Worm (Caenorhabditis elegans): ENCODE results near the gene T21C9.6.

T21C9.6 gene

ce11 chrV:10592479-10592878, 10.8 kb downstream of the T21C9.6 start, which contains the start of gene T21C9.9:
TSS of gene T21C9.9 (minus strand) at chrV:10592579.
- TF ChIP-seq ama-1 (optimal IDR thresholded peaks at IDR 0.05) = no peak
- no peak for TF ChIP-seq B0310.2 (tag; optimal IDR thresholded peaks at IDR 0.05)
- TF ChIP-seq ets-7 (tag; optimal IDR thresholded peaks at IDR 0.05) = no peak
- no peak for TF ChIP-seq tbx-37 (GFP tag; conservative IDR thresholded peaks at IDR 0.05)
- TF ChIP-seq F13C5.2 (tag; optimal IDR thresholded peaks at IDR 0.05) = no peak
- TF ChIP-seq hmbx-1 (tag; optimal IDR thresholded peaks at IDR 0.05) = no peak
- TF ChIP-seq flt-1 (GFP tag; IDR thresholded peaks at IDR 0.05) = no peak
- no peak for TF ChIP-seq hmg-4 (GFP tag; optimal IDR thresholded peaks at IDR 0.05)
- TF ChIP-seq scrt-1 (GFP tag; IDR thresholded peaks at IDR 0.05) = no peak
- TF ChIP-seq aly-1 (tag; optimal IDR thresholded peaks at IDR 0.05) = no peak
- no peak for TF ChIP-seq hnd-1 (tag; optimal IDR thresholded peaks at IDR 0.05)
- no peak for TF ChIP-seq ceh-36 (tag; optimal IDR thresholded peaks at IDR 0.05)

DNA sequence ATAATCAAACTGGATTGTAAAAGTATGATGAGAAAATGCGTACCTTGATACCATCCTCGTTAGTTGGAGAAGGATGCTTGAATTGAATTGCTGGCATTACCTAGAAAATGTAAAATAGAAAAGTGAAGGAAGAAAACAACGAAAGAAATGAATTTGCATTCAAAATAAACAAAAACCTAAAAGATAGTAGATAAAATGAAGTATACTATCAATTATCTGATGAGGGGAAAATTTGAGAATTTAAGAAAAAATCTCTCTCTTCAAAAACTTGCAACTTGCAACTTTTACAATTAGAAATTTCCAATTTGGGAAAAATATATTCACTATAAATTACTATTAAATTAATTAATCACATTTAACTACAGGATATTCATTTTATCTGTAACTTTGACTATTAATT, 13.1 kb downstream of the T21C9.6 start, which contains the start of gene T21C9.11:
T21C9.11 (minus strand) TSS at position 101 of the 400 bp plus-strand sequence.
- TF ChIP-seq pes-1 (GFP tag; IDR thresholded peaks at IDR 0.05) (no peak), flt-1 (GFP tag; IDR thresholded peaks at IDR 0.05) (no peak), B0310.2 (tag; optimal IDR thresholded peaks at IDR 0.05) (no peak), ets-7 (tag; optimal IDR thresholded peaks at IDR 0.05) (no peak), ama-1 (optimal IDR thresholded peaks at IDR 0.05) (no peak), F13C5.2 (tag; optimal IDR thresholded peaks at IDR 0.05) (no peak), aly-1 (tag; optimal IDR thresholded peaks at IDR 0.05) (no peak), sea-1 (GFP tag; conservative IDR thresholded peaks at IDR 0.05) (no peak)

DNA sequence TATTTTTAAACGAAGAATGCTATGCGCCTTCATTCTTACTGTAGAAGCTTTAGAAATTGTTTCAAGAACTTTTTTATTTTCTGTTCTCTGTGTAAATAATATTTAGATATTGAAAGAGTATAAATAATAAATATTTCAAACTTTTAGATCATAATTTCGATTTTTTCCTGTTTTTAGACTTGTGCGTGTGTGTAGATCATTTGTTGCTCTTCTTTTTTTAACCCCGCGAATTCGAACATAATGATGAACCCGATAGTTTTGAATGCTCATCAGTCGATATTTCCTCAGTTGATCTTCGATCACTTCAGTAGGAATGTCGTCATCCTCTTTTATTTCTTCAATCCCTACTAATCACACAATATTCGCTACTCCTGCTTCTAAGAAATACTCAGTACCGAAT, 15.5 kb downstream of the T21C9.6 start, which contains the start of gene T21C9.13:
T21C9.13 (plus strand) TSS at position 33 of the 400 bp plus-strand sequence.
- TF ChIP-seq hmg-4 (GFP tag; optimal IDR thresholded peaks at IDR 0.05) (no peak), tbx-37 (GFP tag; conservative IDR thresholded peaks at IDR 0.05) (no peak), aly-1 (tag; optimal IDR thresholded peaks at IDR 0.05) (no peak), tra-4 (tag; optimal IDR thresholded peaks at IDR 0.05) (no peak), ets-7 (tag; optimal IDR thresholded peaks at IDR 0.05) (no peak), hmbx-1 (tag; optimal IDR thresholded peaks at IDR 0.05) (no peak), ama-1 (optimal IDR thresholded peaks at IDR 0.05) (no peak), flt-1 (GFP tag; IDR thresholded peaks at IDR 0.05) (no peak), sea-1 (GFP tag; conservative IDR thresholded peaks at IDR 0.05) (no peak), F13C5.2 (tag; optimal IDR thresholded peaks at IDR 0.05) (no peak)

- no peak for TF ChIP-seq F13C5.2 (tag; optimal IDR thresholded peaks at IDR 0.05)
- TF ChIP-seq ceh-36 (tag; optimal IDR thresholded peaks at IDR 0.05) = no peak
- no peak for TF ChIP-seq ets-7 (tag; optimal IDR thresholded peaks at IDR 0.05)
- no peak for TF ChIP-seq flt-1 (GFP tag; IDR thresholded peaks at IDR 0.05)
- TF ChIP-seq ama-1 (optimal IDR thresholded peaks at IDR 0.05) = no peak
- TF ChIP-seq hnd-1 (tag; optimal IDR thresholded peaks at IDR 0.05) = no peak
- no peak for TF ChIP-seq hmbx-1 (tag; optimal IDR thresholded peaks at IDR 0.05)
- no peak for TF ChIP-seq tbx-37 (GFP tag; conservative IDR thresholded peaks at IDR 0.05)
- no peak for TF ChIP-seq tra-4 (tag; optimal IDR thresholded peaks at IDR 0.05)
- no peak for TF ChIP-seq scrt-1 (GFP tag; IDR thresholded peaks at IDR 0.05)
- no peak for TF ChIP-seq B0310.2 (tag; optimal IDR thresholded peaks at IDR 0.05)
These were observed 17.0 kb downstream of the T21C9.6 start, which contains the start of gene scpl-4 for ce11 chrV:10598670-10599154. TSS of gene scpl-4 (plus strand) at chrV:10599104.

- TF ChIP-seq aly-1 (tag; optimal IDR thresholded peaks at IDR 0.05) = no peak
- no peak for TF ChIP-seq ama-1 (optimal IDR thresholded peaks at IDR 0.05)
- no peak for TF ChIP-seq ets-7 (tag; optimal IDR thresholded peaks at IDR 0.05)
- TF ChIP-seq flt-1 (GFP tag; IDR thresholded peaks at IDR 0.05) = no peak
- TF ChIP-seq tbx-37 (GFP tag; conservative IDR thresholded peaks at IDR 0.05) = no peak
- no peak for TF ChIP-seq ceh-36 (tag; optimal IDR thresholded peaks at IDR 0.05)
- no peak for TF ChIP-seq sea-1 (GFP tag; conservative IDR thresholded peaks at IDR 0.05)
- no peak for TF ChIP-seq B0310.2 (tag; optimal IDR thresholded peaks at IDR 0.05)
- no peak for TF ChIP-seq tra-4 (tag; optimal IDR thresholded peaks at IDR 0.05)
- no peak for TF ChIP-seq hmg-4 (GFP tag; optimal IDR thresholded peaks at IDR 0.05)
These were observed 20.6 kb downstream of the T21C9.6 start, which contains the start of gene H27A22.1 for ce11 chrV:10602051-10602937. TSS of gene H27A22.1 (plus strand) at chrV:10602555.

ce11 chrV:10615496-10615895, 33.8 kb downstream of the T21C9.6 start, which contains the start of gene H09F14.1:
TSS of gene H09F14.1 (minus strand) at chrV:10615596.
- TF ChIP-seq hmg-4 (GFP tag; optimal IDR thresholded peaks at IDR 0.05) (no peak), ama-1 (optimal IDR thresholded peaks at IDR 0.05) (no peak), ceh-13 (GFP tag; optimal IDR thresholded peaks at IDR 0.05) (no peak)

DNA sequence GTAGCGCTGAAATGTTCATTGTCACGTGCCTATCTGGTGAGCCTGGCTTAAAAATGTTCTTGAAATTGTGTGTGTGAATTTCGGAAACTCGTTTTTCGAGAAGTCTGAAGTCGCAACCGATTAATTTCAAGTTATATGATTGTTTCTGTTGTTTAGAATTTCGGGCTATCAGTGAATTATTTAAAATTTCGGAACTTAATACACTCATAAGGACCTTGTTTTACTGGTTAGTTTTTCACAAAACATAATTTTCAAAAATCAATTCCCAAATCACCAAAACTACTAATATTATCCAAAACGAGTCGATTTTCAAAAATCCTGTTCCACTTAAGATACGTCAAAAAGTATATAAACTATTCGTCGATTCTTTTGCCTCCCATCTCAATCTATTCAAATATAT, 48.8 kb downstream of the T21C9.6 start:
- no peak for TF ChIP-seq tra-4 (tag; optimal IDR thresholded peaks at IDR 0.05)
- TF ChIP-seq scrt-1 (GFP tag; IDR thresholded peaks at IDR 0.05) = no peak
- TF ChIP-seq aly-1 (tag; optimal IDR thresholded peaks at IDR 0.05) = no peak
- no peak for TF ChIP-seq pes-1 (GFP tag; IDR thresholded peaks at IDR 0.05)
- TF ChIP-seq ceh-13 (GFP tag; optimal IDR thresholded peaks at IDR 0.05) = no peak
- no peak for TF ChIP-seq hmg-4 (GFP tag; optimal IDR thresholded peaks at IDR 0.05)
- TF ChIP-seq hnd-1 (tag; optimal IDR thresholded peaks at IDR 0.05) = no peak
- TF ChIP-seq B0310.2 (tag; optimal IDR thresholded peaks at IDR 0.05) = no peak
- TF ChIP-seq F13C5.2 (tag; optimal IDR thresholded peaks at IDR 0.05) = no peak
- no peak for TF ChIP-seq hmbx-1 (tag; optimal IDR thresholded peaks at IDR 0.05)
- no peak for TF ChIP-seq tbx-37 (GFP tag; conservative IDR thresholded peaks at IDR 0.05)
- no peak for TF ChIP-seq flt-1 (GFP tag; IDR thresholded peaks at IDR 0.05)

- TF ChIP-seq ama-1 (optimal IDR thresholded peaks at IDR 0.05) = no peak
- TF ChIP-seq hmbx-1 (tag; optimal IDR thresholded peaks at IDR 0.05) = no peak
- no peak for TF ChIP-seq hnd-1 (tag; optimal IDR thresholded peaks at IDR 0.05)
- no peak for TF ChIP-seq ceh-13 (GFP tag; optimal IDR thresholded peaks at IDR 0.05)
- TF ChIP-seq pes-1 (GFP tag; IDR thresholded peaks at IDR 0.05) = no peak
- no peak for TF ChIP-seq flt-1 (GFP tag; IDR thresholded peaks at IDR 0.05)
- no peak for TF ChIP-seq F13C5.2 (tag; optimal IDR thresholded peaks at IDR 0.05)
- no peak for TF ChIP-seq scrt-1 (GFP tag; IDR thresholded peaks at IDR 0.05)
- TF ChIP-seq sea-1 (GFP tag; conservative IDR thresholded peaks at IDR 0.05) = no peak
- no peak for TF ChIP-seq tra-4 (tag; optimal IDR thresholded peaks at IDR 0.05)
These were observed 51.1 kb downstream of the T21C9.6 start, which contains the start of gene mab-23 for ce11 chrV:10632758-10633157. TSS of gene mab-23 (plus strand) at chrV:10633058.

All from whole organism, early embryonic.